Worm (Caenorhabditis elegans): ENCODE measurements around the gene C56G3.2.

Gene C56G3.2

DNA sequence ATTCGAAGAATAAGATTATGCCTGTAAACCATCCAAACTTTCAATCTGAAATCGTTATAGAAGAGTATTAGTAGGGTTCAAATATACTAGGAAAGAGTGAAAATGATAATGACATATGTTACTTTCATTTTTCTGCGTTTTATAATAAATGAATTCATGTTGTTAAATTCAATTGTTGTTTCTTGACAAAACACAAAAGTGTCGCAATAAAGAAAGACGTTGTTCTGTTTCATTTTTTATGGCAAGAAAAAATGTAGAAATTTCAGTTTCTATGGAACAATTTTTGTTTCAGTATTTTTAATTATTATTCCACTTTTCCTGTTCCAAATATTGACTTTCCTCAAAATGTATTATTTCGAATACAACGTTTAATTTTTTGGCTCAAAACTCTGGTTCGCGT, 35.4 kb downstream of the C56G3.2 start, which contains the start of gene C10A4.4:
C10A4.4 (plus strand) TSS at position 301 of the 400 bp plus-strand sequence.
- no peak for TF ChIP-seq ztf-1 (GFP tag; conservative IDR thresholded peaks at IDR 0.05)
- no peak for TF ChIP-seq sem-4 (tag; optimal IDR thresholded peaks at IDR 0.05)
- no peak for TF ChIP-seq ceh-16 (tag; optimal IDR thresholded peaks at IDR 0.05)
- no peak for TF ChIP-seq elt-3 (tag; optimal IDR thresholded peaks at IDR 0.05)
- no peak for TF ChIP-seq zag-1 (tag; optimal IDR thresholded peaks at IDR 0.05)
- no peak for TF ChIP-seq unc-62 (GFP tag; optimal IDR thresholded peaks at IDR 0.05)
- no peak for TF ChIP-seq nhr-21 (tag; optimal IDR thresholded peaks at IDR 0.05)
- no peak for TF ChIP-seq crh-2 (tag; optimal IDR thresholded peaks at IDR 0.05)
- TF ChIP-seq alr-1 (tag; optimal IDR thresholded peaks at IDR 0.05) = no peak
- no peak for TF ChIP-seq R02D3.7 (tag; optimal IDR thresholded peaks at IDR 0.05)
- no peak for TF ChIP-seq nhr-129 (tag; optimal IDR thresholded peaks at IDR 0.05)
- no peak for TF ChIP-seq C34F6.9 (tag; optimal IDR thresholded peaks at IDR 0.05)
- no peak for TF ChIP-seq ztf-11 (tag; optimal IDR thresholded peaks at IDR 0.05)
- no peak for TF ChIP-seq nhr-12 (tag; optimal IDR thresholded peaks at IDR 0.05)
- TF ChIP-seq peb-1 (tag; optimal IDR thresholded peaks at IDR 0.05) = no peak
- no peak for TF ChIP-seq unc-39 (tag; optimal IDR thresholded peaks at IDR 0.05)
- TF ChIP-seq nhr-237 (tag; optimal IDR thresholded peaks at IDR 0.05) = no peak

DNA sequence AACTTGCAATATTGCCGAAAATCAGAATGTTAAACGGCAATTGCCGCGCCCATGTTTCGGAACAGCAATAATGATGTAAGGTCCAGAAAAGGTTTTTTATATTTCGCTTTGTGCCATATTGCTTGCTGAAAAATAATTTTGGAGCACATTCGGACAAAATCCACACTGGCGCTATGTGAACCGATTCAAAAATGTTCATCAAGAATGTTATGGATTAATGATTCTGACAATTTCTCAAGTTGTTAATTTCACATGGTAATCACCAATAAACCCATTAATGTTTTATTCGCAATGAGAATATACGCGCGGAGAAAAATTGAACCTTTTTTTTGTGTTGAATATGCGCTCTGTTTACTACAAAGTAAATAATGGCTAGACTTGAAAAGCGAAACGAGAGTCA, 39.2 kb downstream of the C56G3.2 start:
- no peak for TF ChIP-seq skn-1 (tag; optimal IDR thresholded peaks at IDR 0.05)
- TF ChIP-seq ceh-16 (tag; optimal IDR thresholded peaks at IDR 0.05) = no peak
- no peak for TF ChIP-seq lin-39 (tag; optimal IDR thresholded peaks at IDR 0.05)
- TF ChIP-seq alr-1 (tag; optimal IDR thresholded peaks at IDR 0.05) = no peak
- no peak for TF ChIP-seq nhr-23 (tag; optimal IDR thresholded peaks at IDR 0.05)
- no peak for TF ChIP-seq nhr-21 (tag; optimal IDR thresholded peaks at IDR 0.05)
- no peak for TF ChIP-seq unc-39 (tag; optimal IDR thresholded peaks at IDR 0.05)
- no peak for TF ChIP-seq gmeb-1 (tag; optimal IDR thresholded peaks at IDR 0.05)
- no peak for TF ChIP-seq mab-5 (tag; optimal IDR thresholded peaks at IDR 0.05)
- no peak for TF ChIP-seq ceh-82 (tag; optimal IDR thresholded peaks at IDR 0.05)

DNA sequence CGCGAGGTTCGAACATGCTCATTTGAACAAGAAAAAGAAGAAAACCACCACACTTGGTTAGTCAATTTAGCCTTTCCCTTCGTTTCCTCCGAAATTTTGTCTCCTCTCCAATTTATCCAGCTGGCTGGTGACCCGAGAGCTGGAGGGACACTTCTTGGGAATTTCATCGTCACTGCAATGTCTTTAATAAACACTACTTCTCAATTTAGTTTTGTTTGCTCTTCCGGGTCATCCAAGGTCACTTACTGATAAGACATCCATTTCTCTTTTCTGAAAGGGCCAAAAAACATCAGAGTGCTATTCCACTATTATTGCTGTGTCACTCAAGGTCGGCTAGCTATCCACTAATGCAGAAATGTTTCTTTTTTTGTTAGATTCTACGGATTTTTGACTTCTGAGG, 40.0 kb downstream of the C56G3.2 start, which contains the start of gene C10A4.3:
C10A4.3 (plus strand) TSS at position 301 of the 400 bp plus-strand sequence.
- TF ChIP-seq Y55F3AM.14 (GFP tag; optimal IDR thresholded peaks at IDR 0.05) (no peak), aly-2 (tag; optimal IDR thresholded peaks at IDR 0.05) (no peak), unc-55 (GFP tag; optimal IDR thresholded peaks at IDR 0.05) (no peak), nhr-12 (tag; optimal IDR thresholded peaks at IDR 0.05) (no peak)

DNA sequence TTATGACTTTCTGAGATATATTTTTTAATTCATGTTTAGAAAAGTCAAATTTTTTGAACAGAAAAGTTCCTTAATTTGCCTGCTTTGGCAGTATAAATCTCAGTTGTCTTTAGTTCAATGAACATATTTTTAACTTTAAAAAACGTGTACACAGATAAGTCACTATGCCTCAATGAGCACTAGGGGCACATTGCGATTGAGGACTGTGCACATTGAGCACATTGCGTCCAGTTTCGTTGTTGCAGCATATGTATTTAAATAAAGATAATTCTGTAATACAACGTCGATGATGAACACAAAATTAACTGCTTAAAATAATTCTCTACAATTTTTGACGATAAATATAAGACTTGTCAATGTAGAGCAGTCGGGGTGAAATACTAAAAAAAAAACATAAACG, 42.4 kb downstream of the C56G3.2 start:
- TF ChIP-seq aly-2 (tag; optimal IDR thresholded peaks at IDR 0.05) (no peak), nhr-11 (tag; optimal IDR thresholded peaks at IDR 0.05) (no peak), lin-13 (GFP tag; optimal IDR thresholded peaks at IDR 0.05) (no peak), nhr-21 (tag; optimal IDR thresholded peaks at IDR 0.05) (no peak), mbf-1 (tag; optimal IDR thresholded peaks at IDR 0.05) (no peak), peb-1 (tag; optimal IDR thresholded peaks at IDR 0.05) (no peak), nhr-10 (tag; optimal IDR thresholded peaks at IDR 0.05) (no peak), nhr-77 (tag; optimal IDR thresholded peaks at IDR 0.05) (no peak)

DNA sequence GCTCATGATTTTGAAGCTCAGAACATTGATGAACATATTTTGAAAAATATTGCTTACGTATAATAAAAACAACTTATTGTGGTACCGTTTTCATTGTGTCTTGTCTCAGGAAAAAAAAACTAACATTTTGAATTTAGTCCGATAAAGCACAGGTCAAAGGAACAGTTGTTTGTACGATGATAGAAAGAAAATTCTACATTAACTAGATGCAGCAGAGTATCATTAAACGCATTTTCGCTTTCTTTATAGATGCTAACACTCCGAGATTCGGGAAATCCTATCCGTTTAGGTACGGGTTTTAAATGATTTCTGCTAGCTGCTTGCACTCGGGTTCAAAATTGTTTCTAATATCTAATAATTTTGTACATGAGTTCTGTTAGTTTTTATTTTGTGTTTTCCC, 43.7 kb downstream of the C56G3.2 start:
- TF ChIP-seq fos-1 (tag; optimal IDR thresholded peaks at IDR 0.05) = no peak
- no peak for TF ChIP-seq unc-39 (tag; optimal IDR thresholded peaks at IDR 0.05)
- no peak for TF ChIP-seq ama-1 (optimal IDR thresholded peaks at IDR 0.05)
- no peak for TF ChIP-seq zag-1 (tag; optimal IDR thresholded peaks at IDR 0.05)
- no peak for TF ChIP-seq mab-5 (tag; optimal IDR thresholded peaks at IDR 0.05)
- no peak for TF ChIP-seq egl-27 (tag; optimal IDR thresholded peaks at IDR 0.05)
- TF ChIP-seq skn-1 (tag; optimal IDR thresholded peaks at IDR 0.05) = no peak
- no peak for TF ChIP-seq unc-62 (GFP tag; optimal IDR thresholded peaks at IDR 0.05)
- TF ChIP-seq elt-1 (tag; optimal IDR thresholded peaks at IDR 0.05) = no peak
- TF ChIP-seq alr-1 (tag; optimal IDR thresholded peaks at IDR 0.05) = no peak
- TF ChIP-seq nhr-10 (tag; optimal IDR thresholded peaks at IDR 0.05) = no peak
- no peak for TF ChIP-seq lsy-2 (tag; optimal IDR thresholded peaks at IDR 0.05)
- TF ChIP-seq nhr-237 (tag; optimal IDR thresholded peaks at IDR 0.05) = no peak
